Worm (Caenorhabditis elegans): ENCODE results near the gene let-756.

let-756 gene

DNA sequence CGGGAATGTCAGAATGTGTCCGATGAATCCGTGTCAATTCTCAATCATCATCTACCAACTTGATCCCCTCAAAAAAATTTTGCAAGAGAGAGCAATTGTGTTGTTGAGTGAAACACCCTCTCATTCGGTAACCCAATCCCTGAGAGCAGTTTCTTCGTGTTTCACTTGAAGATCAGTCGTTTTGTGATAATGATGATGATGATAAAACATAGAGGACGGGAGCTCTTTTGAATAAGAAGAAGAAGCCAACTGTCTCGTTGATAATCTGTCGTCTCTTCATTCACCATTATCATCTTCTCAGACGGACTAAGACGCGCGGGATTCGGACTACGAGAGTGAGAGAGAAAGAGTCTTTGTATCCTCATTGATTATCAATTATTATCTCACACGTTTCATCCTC lies 1.8 kb upstream of the let-756 start:
- peak; percentile 94 for TF ChIP-seq hlh-1 (tag; optimal IDR thresholded peaks at IDR 0.05)
- no peak for TF ChIP-seq sem-2 (GFP tag; optimal IDR thresholded peaks at IDR 0.05)
- TF ChIP-seq unc-120 (tag; optimal IDR thresholded peaks at IDR 0.05; ENCODE audit: poor library complexity, severe bottlenecking): peak; percentile 66
- TF ChIP-seq unc-62 (GFP tag; optimal IDR thresholded peaks at IDR 0.05): peak; percentile 88
- TF ChIP-seq mab-5 (tag; optimal IDR thresholded peaks at IDR 0.05): peak; percentile 30
- no peak for TF ChIP-seq ceh-83 (GFP tag; optimal IDR thresholded peaks at IDR 0.05)
- no peak for TF ChIP-seq M03D4.4 (tag; optimal IDR thresholded peaks at IDR 0.05)
- TF ChIP-seq mep-1 (tag; optimal IDR thresholded peaks at IDR 0.05): no peak
- TF ChIP-seq ztf-11 (tag; optimal IDR thresholded peaks at IDR 0.05): no peak
- TF ChIP-seq nhr-28 (tag; optimal IDR thresholded peaks at IDR 0.05): no peak

DNA sequence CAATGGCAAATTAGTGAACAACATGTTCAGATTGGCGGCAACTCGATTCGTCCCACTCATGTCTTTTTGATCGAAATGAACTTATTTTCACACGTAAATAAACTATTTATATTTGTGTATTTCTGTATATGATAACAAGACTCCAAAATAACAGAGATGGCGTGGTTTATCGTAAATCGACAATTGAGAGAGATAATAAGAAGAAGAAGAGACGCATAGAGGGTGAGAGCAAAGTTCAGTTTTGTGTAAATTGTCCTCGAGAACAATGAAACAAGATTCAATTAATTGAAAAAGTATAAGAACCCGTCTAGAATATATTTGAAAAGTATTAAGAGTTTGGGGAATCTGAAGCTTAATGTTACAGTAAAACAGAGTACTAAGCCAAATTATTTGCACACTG lies 4.5 kb downstream of the let-756 start:
- no peak for TF ChIP-seq unc-62 (GFP tag; optimal IDR thresholded peaks at IDR 0.05)
- no peak for TF ChIP-seq bed-3 (GFP tag; optimal IDR thresholded peaks at IDR 0.05)
- TF ChIP-seq nhr-28 (tag; optimal IDR thresholded peaks at IDR 0.05): no peak
- no peak for TF ChIP-seq ces-1 (GFP tag; optimal IDR thresholded peaks at IDR 0.05)
- no peak for TF ChIP-seq ceh-43 (GFP tag; optimal IDR thresholded peaks at IDR 0.05)
- TF ChIP-seq tbx-8 (GFP tag; optimal IDR thresholded peaks at IDR 0.05): no peak
- TF ChIP-seq blmp-1 (tag; optimal IDR thresholded peaks at IDR 0.05): no peak
- no peak for TF ChIP-seq mab-5 (tag; optimal IDR thresholded peaks at IDR 0.05)
- TF ChIP-seq zip-8 (tag; optimal IDR thresholded peaks at IDR 0.05): no peak
- TF ChIP-seq cnd-1 (tag; optimal IDR thresholded peaks at IDR 0.05): no peak
- no peak for TF ChIP-seq ceh-39 (tag; optimal IDR thresholded peaks at IDR 0.05)
- TF ChIP-seq hlh-1 (tag; optimal IDR thresholded peaks at IDR 0.05): no peak
- TF ChIP-seq nhr-76 (tag; optimal IDR thresholded peaks at IDR 0.05): no peak
- no peak for TF ChIP-seq sptf-1 (tag; optimal IDR thresholded peaks at IDR 0.05)
- no peak for TF ChIP-seq nhr-12 (tag; optimal IDR thresholded peaks at IDR 0.05)
- TF ChIP-seq mls-2 (tag; optimal IDR thresholded peaks at IDR 0.05): no peak
- TF ChIP-seq elt-3 (tag; optimal IDR thresholded peaks at IDR 0.05): no peak
- TF ChIP-seq lsy-2 (tag; optimal IDR thresholded peaks at IDR 0.05): no peak

DNA sequence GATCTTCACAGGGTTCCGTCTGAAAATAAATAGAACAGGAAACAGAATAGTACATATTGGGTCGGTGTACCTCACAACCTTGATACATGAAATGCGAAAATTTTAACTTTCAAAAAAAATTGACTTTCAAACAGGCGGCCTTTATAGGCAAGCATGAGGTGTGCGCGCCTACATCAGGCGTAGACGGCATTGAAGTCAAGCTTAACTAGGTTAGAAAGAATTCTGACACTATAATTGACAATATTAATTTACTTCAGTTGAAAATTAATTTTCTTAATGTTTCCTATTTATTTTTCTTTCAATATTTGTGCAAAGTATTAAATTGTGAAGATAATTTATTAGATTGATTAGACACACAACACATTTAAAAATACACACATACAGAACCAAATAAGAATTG lies 5.0 kb downstream of the let-756 start, which contains the start of gene C05D11.5:
Gene C05D11.5 (minus strand): TSS at position 101 of the 400 bp plus-strand sequence.
- TF ChIP-seq ceh-83 (GFP tag; optimal IDR thresholded peaks at IDR 0.05) (no peak), mls-2 (tag; optimal IDR thresholded peaks at IDR 0.05) (no peak), elt-1 (tag; optimal IDR thresholded peaks at IDR 0.05; ENCODE audit: borderline replicate concordance, insufficient read depth) (no peak), unc-62 (GFP tag; optimal IDR thresholded peaks at IDR 0.05) (no peak), mab-5 (tag; optimal IDR thresholded peaks at IDR 0.05) (no peak), elt-3 (tag; optimal IDR thresholded peaks at IDR 0.05) (no peak), M03D4.4 (tag; optimal IDR thresholded peaks at IDR 0.05) (no peak), lin-13 (tag; optimal IDR thresholded peaks at IDR 0.05) (no peak), nhr-76 (tag; optimal IDR thresholded peaks at IDR 0.05) (no peak), ceh-39 (tag; optimal IDR thresholded peaks at IDR 0.05) (no peak)

DNA sequence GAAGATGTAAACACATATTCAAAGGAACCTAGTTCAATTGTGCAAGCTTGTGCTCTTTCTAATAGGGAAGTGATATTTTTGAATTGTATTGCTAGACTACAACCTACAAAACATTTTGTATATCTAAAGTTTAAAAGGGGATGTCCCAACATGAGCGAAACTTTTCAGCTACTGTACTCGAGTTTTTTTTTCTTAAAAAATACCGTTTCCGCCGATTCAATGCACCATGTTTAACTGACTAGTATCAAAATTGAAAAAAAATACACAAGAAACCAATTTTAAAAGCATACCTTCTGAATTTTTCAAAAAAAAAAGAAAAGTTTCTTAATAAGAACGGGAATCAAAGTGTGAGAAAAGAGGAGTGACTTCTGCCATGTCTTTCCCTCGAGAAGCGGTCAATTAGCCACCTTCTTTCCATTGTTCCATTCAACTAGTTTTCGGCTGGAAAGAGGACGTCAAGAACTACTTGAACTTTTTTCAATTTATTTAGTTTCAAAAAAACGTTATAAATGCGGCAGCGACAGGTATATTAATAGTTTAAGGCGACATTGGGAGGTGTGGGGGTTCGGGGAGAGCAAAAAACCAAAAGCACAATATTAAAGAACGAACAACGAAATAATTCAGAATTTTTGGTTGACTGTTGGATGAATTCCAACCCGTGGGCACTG lies 8.5 kb downstream of the let-756 start, which contains the start of gene nas-4:
Gene nas-4 (minus strand): TSS at position 351 of the 668 bp plus-strand sequence.
- TF ChIP-seq ceh-83 (GFP tag; optimal IDR thresholded peaks at IDR 0.05): no peak
- TF ChIP-seq cnd-1 (tag; optimal IDR thresholded peaks at IDR 0.05): no peak
- no peak for TF ChIP-seq bed-3 (GFP tag; optimal IDR thresholded peaks at IDR 0.05)
- no peak for TF ChIP-seq nhr-2 (tag; optimal IDR thresholded peaks at IDR 0.05)
- TF ChIP-seq nhr-237 (tag; optimal IDR thresholded peaks at IDR 0.05): no peak
- TF ChIP-seq lin-32 (GFP tag; optimal IDR thresholded peaks at IDR 0.05): no peak
- no peak for TF ChIP-seq mls-2 (tag; optimal IDR thresholded peaks at IDR 0.05)
- TF ChIP-seq mab-5 (tag; optimal IDR thresholded peaks at IDR 0.05): no peak
- no peak for TF ChIP-seq mep-1 (tag; optimal IDR thresholded peaks at IDR 0.05)
- no peak for TF ChIP-seq unc-120 (tag; optimal IDR thresholded peaks at IDR 0.05; ENCODE audit: poor library complexity, severe bottlenecking)
- TF ChIP-seq nhr-12 (tag; optimal IDR thresholded peaks at IDR 0.05): no peak
- no peak for TF ChIP-seq ceh-43 (GFP tag; optimal IDR thresholded peaks at IDR 0.05)
- no peak for TF ChIP-seq pha-4 (tag; optimal IDR thresholded peaks at IDR 0.05)
- TF ChIP-seq blmp-1 (tag; optimal IDR thresholded peaks at IDR 0.05): no peak
- TF ChIP-seq drap-1 (GFP tag; optimal IDR thresholded peaks at IDR 0.05): no peak
- no peak for TF ChIP-seq lsy-2 (tag; optimal IDR thresholded peaks at IDR 0.05)
- TF ChIP-seq ces-1 (GFP tag; optimal IDR thresholded peaks at IDR 0.05): no peak
- TF ChIP-seq zip-8 (tag; optimal IDR thresholded peaks at IDR 0.05): no peak
- no peak for TF ChIP-seq snpc-4 (tag; optimal IDR thresholded peaks at IDR 0.05)
